Worm (Caenorhabditis elegans) whole organism, midembryonic: ENCODE results near the gene ttr-26.

Experiments used
- T22C8.4 ChIP-seq: fragments of 200-800 bp; sonication (Bioruptor generic); IDR thresholded peaks from 2 replicates; pipeline ENCODE4 v1.3.6; 2022; ENCODE audit warnings: missing genetic modification characterization, missing compliant biosample characterization
- cog-1 ChIP-seq: sonication (generic microtip); optimal IDR thresholded peaks from 2 replicates; lab custom pipeline; 2016; ENCODE audit warnings: missing genetic modification characterization, missing compliant biosample characterization
- flt-1 ChIP-seq: fragments of 200-800 bp; sonication (Bioruptor generic); IDR thresholded peaks from 2 replicates; pipeline ENCODE4 v1.3.6; 2022; ENCODE audit warnings: missing genetic modification characterization, missing compliant biosample characterization
- klf-2 ChIP-seq: fragments of 200-800 bp; sonication (Bioruptor generic); conservative IDR thresholded peaks from 2 replicates; pipeline ENCODE4 v1.3.6; 2022; ENCODE audit warnings: missing genetic modification reagents, missing genetic modification characterization, missing compliant biosample characterization
- med-1 ChIP-seq: sonication (generic microtip); optimal IDR thresholded peaks from 2 replicates; lab custom pipeline; 2017; ENCODE audit warnings: missing genetic modification characterization, mild to moderate bottlenecking, missing compliant biosample characterization, antibody characterized with exemption, missing genetic modification reagents; ENCODE audit not compliant: insufficient read depth
- ref-1 ChIP-seq: fragments of 200-800 bp; sonication (Bioruptor generic); conservative IDR thresholded peaks from 2 replicates; pipeline ENCODE4 v1.3.6; 2022; ENCODE audit warnings: missing genetic modification reagents, missing genetic modification characterization, missing compliant biosample characterization
- tab-1 ChIP-seq: fragments of 200-800 bp; sonication (Bioruptor generic); IDR thresholded peaks from 2 replicates; pipeline ENCODE4 v1.3.6; 2022; ENCODE audit warnings: missing genetic modification characterization, missing compliant biosample characterization
- ztf-23 ChIP-seq: fragments of 200-800 bp; sonication (Bioruptor generic); IDR thresholded peaks from 2 replicates; pipeline ENCODE4 v1.3.6; 2022; ENCODE audit warnings: missing genetic modification reagents, missing genetic modification characterization, missing compliant biosample characterization
- ztf-29 ChIP-seq: fragments of 200-800 bp; sonication (Bioruptor generic); IDR thresholded peaks from 2 replicates; pipeline ENCODE4 v1.3.6; 2022; ENCODE audit warnings: missing genetic modification reagents, missing genetic modification characterization, missing compliant biosample characterization

ttr-26 gene

DNA sequence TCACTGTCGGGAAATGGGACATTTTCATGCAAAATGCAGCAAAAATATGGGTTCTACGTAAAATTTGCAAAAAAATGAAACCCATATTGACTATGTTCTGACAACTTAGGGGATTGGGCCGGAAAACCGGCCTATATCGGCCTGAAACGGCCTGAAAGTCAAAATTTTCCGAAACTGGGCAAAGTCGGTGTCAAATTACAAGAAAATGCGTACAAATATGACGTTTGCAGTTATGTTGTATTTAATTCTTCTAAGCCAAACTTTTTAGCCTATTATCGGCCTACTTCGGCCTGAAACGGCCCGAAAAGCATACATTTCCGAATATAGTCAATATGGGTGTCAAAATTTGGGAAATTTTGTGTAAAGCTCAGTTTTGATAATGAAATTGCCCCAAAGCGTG lies 48.2 kb downstream of the ttr-26 start:
- TF ChIP-seq cog-1 (tag; lab: Kevin White, UChicago) (no peak), flt-1 (no peak), ztf-23 (GFP tag; lab: Robert Waterston, UW) (no peak), tab-1 (no peak), ref-1 (GFP tag; lab: Robert Waterston, UW) (no peak), T22C8.4 (GFP tag; lab: Robert Waterston, UW) (no peak), ztf-29 (GFP tag; lab: Robert Waterston, UW) (no peak), med-1 (GFP tag; lab: Kevin White, UChicago) (no peak), klf-2 (GFP tag; lab: Robert Waterston, UW) (no peak)
